Fruit fly (Drosophila melanogaster): ENCODE data around the gene CG8960.

DNA sequence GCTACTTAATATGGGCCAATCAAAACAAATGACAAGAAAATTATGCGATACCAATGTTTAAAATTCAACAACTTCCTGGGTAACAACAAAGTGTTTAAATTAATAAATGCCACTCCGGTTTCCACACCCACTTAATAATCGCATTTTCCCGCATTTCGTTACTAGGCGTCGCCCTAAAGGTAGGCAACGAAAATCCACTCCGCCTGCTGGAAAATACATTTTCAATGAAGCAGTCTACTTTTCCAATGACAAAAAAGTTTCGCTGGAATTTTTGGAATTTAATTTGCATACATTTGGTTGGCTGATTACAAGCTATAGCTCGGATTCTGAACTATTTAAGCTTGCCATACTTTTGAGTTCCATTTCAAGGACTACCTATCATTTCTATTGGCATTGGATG is 30.0 kb upstream of the CG8960 start:
- no peak for TF ChIP-seq CG8119 (GFP tag; IDR thresholded peaks at IDR 0.05)
- TF ChIP-seq CG16779 (tag; optimal IDR thresholded peaks at IDR 0.05) = no peak
- TF ChIP-seq CG34406 (GFP tag; optimal IDR thresholded peaks at IDR 0.05) = no peak
- no peak for TF ChIP-seq CG3032 (tag; optimal IDR thresholded peaks at IDR 0.05)
- no peak for TF ChIP-seq svp (GFP tag)

Data from whole organism, prepupa.